Fruit fly (Drosophila melanogaster): Measurements from ENCODE around the gene Wnt6.

The Wnt6 gene

DNA sequence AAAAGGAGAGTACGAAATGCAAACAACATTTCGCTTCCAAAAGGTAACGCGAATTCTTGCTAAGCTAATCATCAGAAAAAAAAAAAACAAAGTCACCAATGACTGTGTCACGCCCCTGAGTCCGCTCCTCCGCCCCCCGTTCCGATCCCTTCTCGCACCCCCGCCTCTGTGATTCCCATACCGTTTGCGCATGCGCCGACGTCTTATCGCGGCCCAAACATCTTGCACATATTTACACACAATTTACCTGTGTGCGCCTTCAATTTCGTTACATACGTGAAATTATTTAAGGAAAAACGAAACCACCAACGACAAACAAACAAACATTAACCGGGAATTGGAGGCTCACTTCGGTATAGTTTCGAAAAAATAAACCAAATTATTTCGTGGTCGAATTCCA, 22.0 kb upstream of the Wnt6 start:
- TF ChIP-seq noc (tag; optimal IDR thresholded peaks at IDR 0.05) = no peak

DNA sequence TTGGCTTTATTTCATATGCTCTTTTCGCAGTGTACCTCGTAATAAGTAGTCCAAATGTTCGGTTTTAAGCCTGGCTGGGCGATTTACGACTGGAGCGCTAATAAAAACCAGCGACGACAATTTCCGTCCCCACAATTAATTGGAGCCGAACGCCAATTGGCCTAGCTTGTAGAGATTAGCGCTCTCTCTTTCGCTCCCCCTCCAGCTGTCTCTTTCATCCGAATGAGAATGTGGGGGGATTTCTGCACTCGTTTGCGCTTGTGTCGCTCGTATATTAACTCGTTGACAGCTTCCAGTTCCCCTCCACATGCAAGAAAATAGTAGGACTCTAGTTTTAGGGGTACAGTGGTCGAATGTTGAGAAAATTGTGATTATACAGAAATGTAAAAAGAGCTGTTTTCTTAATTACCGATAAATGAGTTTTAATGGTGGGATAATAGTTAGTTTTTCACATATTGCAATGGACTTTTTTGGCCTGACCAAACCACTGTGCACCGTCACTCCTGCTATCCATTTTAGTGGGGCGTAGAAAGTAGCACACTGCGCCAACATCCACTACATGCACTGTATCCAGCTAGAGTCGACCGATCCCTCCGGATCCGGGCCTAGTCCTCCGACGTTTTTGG, 20.2 kb upstream of the Wnt6 start:
- no peak for TF ChIP-seq noc (tag; optimal IDR thresholded peaks at IDR 0.05)

DNA sequence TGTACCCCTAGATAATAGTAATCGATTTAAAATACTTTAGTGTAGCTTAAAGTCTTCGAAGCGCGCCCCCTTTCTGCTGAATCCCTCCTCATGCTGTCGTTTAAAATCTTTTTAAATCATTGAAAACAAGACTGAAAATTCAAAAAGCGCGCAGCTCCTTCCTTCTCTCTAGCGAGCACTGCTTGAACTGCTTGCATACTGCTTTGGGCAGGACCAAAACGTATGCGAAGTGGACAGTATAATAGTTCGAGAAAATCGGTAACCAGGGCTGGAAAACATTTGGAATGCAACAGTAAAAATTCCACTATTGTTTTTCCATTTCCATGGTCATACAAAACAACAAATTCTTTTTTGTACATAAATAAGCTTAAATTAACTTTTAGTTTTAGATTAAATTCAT, 18.0 kb upstream of the Wnt6 start:
- no peak for TF ChIP-seq noc (tag; optimal IDR thresholded peaks at IDR 0.05)

DNA sequence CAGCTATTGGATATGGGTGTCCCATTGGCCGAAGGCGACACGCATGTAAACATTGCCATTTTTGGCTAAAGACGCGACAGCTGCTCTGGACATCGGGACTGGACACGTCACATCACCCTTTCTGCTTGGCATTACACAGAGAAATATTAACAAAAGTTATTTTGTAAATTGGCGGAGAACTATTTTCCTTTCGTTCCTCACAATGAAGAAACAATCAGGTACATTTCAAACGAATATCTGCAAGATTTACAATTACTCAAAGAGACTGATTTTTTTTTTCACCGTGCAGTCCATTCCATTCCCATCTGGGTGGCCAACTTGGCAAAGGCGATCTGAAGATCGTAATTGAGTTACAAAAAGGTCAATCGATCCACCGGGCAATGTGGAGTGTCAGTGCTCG, 14.2 kb upstream of the Wnt6 start:
- no peak for TF ChIP-seq noc (tag; optimal IDR thresholded peaks at IDR 0.05)

DNA sequence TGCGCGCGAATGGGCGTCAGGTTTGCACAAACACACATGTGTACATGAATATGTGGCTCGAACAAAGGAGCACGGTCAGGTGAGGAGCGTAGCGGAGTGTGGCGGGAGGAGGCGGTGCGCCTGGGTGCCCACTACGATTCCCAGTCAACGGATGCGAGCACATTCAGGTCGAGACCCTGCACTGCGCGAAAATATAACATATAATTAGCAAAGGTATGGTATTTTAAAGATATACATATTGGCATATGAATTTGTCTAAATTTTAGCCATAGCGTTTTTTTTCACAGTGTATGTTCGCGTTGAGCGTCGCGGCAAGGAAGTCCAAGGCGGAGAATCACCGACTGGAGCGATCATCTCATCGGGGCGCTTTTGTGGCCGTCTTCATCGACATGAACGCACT, 13.6 kb upstream of the Wnt6 start:
- no peak for TF ChIP-seq noc (tag; optimal IDR thresholded peaks at IDR 0.05)

DNA sequence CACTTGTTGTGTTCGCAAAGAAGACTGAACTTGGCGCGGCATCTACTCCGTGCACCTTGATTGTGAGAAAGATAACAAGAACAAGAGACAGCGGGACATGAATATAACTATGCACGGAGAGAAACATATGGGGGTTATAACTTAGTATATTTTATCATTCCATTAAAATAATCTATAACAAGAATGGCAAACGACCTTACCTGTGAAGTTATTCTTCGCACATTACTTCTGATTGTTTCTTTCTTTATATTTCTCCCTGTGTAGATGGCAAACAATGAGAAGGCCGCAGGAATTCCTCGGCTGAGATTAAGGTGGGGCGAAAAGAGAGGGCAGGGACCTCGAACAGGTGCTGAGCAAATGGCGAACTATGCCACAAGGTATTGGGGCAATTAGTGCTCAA, 12.4 kb upstream of the Wnt6 start:
- no peak for TF ChIP-seq noc (tag; optimal IDR thresholded peaks at IDR 0.05)

DNA sequence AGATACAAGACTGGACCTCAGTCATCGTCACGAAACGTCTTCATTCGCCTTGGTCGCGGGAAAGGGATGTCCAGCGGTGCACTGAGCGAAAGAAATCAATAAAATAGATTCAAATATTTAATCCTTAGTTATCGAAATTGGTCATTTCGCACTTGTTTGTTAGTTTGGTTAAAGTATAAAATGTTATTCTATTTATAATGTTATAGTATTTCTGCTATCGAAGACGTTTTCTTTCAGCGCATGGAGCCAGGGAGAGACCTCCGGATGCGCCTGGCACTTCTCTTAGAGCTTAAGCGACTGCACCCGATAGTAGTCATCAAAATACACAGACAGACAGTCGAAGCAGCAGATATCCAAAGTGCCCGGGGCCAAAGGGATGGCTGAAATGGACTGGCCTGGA, 10.5 kb upstream of the Wnt6 start:
- TF ChIP-seq noc (tag; optimal IDR thresholded peaks at IDR 0.05) = no peak

DNA sequence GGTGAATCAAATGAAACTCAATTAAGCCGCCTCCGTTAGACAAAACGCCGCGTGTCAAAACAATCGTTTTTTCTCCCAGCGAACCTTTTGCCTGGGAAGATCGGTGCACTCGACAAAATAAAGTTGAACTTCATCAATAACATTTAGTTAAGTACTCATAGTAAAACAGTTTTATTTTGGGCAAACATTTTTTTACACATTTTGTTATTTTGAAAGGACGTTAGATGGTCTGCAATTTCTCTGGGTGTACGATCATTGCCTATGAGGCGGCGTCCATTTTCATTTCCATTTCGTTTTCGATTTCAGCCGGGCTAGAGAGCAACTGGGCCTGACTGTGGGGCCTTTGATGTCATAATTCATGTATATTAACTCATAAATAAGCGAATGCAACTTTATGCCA, 7.1 kb upstream of the Wnt6 start:
- TF ChIP-seq noc (tag; optimal IDR thresholded peaks at IDR 0.05) = no peak

DNA sequence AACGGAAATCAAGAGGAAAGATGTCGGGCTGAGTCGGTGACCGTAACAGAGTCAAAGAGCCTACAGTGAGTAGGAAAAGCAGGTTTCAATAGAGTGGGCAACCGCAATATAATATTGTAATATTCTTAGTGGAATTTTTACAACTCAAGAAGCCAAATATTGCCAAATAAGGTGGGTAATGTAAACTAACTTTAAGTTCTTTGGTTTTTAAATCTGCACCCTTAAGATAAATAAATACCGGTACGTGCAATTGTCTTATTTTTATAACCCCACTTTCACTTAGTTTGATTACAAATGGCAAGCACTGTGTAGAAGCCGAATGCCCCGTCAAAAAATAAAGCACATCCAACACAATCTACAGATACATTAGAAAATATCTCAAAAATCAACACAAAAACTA, 734 bp upstream of the Wnt6 start:
- peak; percentile 51 for TF ChIP-seq noc (tag; optimal IDR thresholded peaks at IDR 0.05)

DNA sequence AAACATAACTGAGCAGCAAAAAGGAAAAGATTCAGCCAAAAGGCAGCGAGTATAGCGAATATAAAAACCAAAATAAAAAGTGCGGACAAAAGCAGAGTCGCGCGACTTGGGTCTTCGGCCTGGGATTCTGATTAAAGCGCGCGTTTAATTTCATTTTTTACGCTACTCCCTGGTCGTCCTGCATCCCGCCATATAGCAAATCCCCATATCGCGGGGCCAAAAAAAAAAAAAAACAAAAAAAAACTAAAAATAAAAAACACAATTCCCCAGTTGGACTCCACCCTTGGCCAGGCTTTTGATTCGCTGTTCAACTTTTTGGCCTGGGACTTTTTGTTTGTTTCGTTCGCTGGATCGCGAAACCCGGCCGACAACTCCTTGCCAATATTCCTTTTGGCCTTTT, 669 bp downstream of the Wnt6 start:
- no peak for TF ChIP-seq noc (tag; optimal IDR thresholded peaks at IDR 0.05)

DNA sequence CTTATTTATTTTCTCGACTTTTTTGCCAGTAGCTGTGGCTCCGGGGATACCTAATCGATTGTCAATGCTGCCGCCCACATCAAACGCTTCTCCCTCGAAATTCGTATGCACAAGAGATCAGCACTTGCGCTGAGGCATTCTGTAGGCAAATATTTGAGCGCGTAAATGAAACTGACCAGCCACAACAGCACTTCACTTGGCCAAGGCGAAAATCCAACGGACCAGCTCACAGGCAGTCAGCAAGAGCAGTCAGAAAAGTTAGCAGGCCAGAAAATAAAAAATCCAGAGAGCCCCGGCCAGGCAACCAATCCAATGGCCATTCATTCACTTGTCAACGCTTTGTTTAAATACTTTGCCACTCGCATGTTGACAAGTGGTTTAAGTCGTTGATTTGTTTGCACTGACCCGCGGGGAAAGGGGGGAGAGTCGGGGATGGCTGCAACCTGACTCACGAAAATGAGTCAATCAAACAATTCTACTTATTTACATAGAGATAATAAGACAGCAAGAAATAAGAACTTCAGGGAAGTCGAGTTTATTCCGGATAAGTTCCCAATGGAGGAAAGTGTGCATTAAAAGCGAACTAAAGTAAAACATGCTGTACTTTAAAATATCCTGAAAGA, 6.0 kb downstream of the Wnt6 start:
- no peak for TF ChIP-seq noc (tag; optimal IDR thresholded peaks at IDR 0.05)

DNA sequence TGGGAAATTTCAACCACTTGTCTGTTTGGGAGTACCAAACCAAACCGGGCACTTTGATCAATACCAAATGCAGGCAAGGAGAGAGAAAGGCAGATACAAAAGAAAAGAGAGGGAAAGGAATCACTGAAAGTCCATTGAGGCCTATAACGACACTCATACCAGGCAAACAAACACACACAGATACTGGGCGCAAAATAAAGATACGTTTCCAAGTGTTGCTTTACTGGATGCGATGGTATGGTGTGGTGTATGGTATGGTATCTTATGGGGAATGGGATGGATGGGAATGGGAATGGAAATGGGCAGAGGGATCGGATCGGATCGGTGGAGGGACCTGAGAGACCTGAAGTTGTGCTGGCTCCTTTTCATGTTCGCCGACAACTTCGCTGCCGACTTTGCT, 6.6 kb downstream of the Wnt6 start:
- no peak for TF ChIP-seq noc (tag; optimal IDR thresholded peaks at IDR 0.05)

DNA sequence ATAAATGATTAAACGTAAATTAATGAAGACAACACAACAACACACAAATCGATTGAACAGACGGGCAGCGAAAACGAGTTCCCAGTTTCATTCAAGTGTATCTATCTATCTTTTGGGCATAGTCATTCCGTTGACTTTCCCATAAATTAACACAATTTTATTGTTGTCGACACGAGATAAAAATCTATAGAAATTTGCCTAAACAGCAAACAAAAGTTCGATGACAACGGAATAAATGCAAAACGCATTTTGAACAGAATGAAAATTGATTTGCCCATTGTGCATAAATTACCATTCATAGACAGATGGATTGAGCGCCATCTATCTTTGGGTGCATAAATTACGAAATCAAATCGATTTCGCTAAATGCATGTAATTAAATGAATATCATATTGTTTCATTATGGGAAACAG, 19.3 kb downstream of the Wnt6 start:
- peak; percentile 41 for TF ChIP-seq noc (tag; optimal IDR thresholded peaks at IDR 0.05)

DNA sequence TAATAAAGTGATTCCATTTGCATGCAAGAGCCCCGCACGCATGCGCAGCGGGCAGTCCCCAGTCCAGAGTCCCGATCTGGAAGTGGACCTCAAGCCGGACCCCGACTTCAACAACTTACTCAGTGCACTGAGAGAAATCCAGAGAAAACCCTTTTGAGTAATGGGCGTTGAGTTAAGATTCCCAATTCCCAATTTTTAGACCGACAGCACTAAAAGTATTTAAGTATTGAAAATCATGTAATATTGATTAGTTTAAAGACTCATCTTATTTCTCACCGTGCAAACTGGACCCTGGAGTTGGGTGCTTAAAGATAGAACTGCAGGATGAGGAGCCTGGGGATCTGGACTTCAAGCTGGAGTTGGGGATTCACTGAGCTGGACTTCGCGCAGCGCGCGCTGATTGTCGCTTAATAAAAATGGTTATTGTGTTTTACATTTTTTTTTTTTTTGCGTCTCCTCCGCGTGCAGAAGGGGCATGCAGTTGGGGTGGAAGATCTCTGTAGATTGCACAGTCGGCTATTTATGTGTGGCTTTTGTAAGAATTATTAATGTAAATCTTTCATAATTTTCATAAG, 24.6 kb downstream of the Wnt6 start:
- no peak for TF ChIP-seq noc (tag; optimal IDR thresholded peaks at IDR 0.05)

DNA sequence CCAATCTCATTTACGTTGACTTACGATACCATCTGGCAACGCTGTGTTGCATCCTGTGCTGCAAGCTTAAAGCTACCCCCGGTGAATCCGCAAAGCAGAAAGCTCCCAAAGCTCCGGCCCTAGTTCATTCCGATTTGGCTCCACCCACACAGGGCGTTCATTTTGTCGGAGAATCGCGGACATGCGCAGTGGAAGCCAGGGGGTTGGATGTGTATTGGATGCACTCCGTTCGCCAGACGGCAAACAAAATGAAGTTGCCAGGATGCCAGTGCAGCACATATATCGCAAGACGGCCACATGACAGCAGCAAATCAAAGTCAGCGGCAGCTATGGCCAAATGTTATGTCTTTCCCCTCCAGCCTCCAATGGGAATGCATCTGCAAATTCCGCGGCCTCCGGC, 25.3 kb downstream of the Wnt6 start:
- no peak for TF ChIP-seq noc (tag; optimal IDR thresholded peaks at IDR 0.05)

DNA sequence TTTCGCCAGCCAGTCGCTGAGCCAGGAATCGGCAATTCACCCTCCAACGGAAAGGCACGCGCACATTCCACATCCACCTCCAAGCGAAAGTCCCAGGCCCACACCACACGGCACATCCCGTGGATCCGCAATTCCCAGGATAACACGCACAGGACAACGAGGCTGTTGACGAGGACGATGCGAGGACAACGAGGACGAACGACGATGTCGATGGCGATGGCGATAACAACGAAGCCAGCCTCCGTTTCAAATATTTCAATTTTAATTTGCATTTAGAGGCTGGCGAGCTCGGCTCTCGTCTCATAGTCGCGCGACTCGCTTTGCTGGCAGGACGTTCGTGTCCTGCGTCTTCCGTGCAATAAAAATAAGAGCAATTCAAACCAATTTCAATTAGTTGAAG, 29.6 kb downstream of the Wnt6 start, which contains the start of gene Wnt10:
Gene Wnt10, plus strand, starts transcription at position 301 of the 400 bp plus-strand sequence.
- TF ChIP-seq noc (tag; optimal IDR thresholded peaks at IDR 0.05) = no peak

DNA sequence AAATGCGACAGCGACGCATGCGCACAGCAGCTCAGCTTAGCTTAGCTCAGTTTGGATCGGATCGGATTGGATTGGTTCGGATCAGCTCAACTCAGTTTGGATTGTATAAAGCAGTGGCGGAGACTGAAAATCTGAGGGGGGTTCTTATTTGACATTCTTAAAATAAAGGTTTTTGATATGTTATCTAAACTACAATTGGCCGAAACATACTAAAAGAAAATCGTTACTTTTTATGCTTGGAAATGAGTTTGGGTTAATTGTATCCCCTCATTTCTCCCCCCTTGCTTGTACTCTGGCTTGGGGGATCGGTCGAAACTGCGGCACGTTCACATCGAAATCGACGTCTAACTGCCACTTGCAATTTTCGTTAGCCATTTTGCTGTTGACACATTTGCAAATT, 42.6 kb downstream of the Wnt6 start:
- TF ChIP-seq noc (tag; optimal IDR thresholded peaks at IDR 0.05) = no peak

DNA sequence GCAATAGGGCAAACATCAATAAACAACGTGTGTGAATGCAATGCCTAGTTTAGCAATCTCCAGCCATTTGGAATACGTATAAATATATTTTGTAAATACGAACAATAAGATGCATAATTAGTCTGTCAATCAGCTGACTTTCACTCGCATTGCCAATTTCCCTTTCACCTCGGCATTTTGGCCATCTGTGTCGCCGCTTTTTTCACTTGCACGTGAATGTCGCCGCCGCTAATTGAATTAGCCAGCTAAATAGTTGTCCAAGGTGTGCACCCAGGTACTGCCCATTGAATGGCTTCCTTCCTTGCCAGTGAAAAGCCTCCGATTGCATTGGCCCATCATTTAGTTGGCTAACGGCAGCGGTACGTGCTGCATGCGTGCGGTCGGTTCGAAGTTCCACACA, 43.9 kb downstream of the Wnt6 start, which contains the start of gene ninaC:
Gene ninaC, plus strand, starts transcription at position 301 of the 400 bp plus-strand sequence.
- no peak for TF ChIP-seq noc (tag; optimal IDR thresholded peaks at IDR 0.05)
